Fruit fly (Drosophila melanogaster) whole organism: ENCODE results near the gene Gr64b.

Experiments used
- CG8478 ChIP-seq: fragments of >200 bp; optimal IDR thresholded peaks from 2 replicates; lab custom pipeline; 2018; ENCODE audit warnings: inconsistent platforms
- Dll ChIP-seq: fragments of >200 bp; optimal IDR thresholded peaks from 2 replicates; lab custom pipeline; 2017
- EcR ChIP-seq, 2 experiments: fragments of >200 bp; optimal IDR thresholded peaks; 2 replicates each; lab custom pipeline; 2017; ENCODE audit warnings: missing biosample characterization in 2 of 2, missing genetic modification characterization in 2 of 2, missing genetic modification reagents in 2 of 2
- pan ChIP-seq: fragments of >200 bp; optimal IDR thresholded peaks from 2 replicates; lab custom pipeline; 2017
- psq ChIP-seq: fragments of >200 bp; optimal IDR thresholded peaks from 2 replicates; lab custom pipeline; 2017
- usp ChIP-seq: fragments of >200 bp; optimal IDR thresholded peaks from 2 replicates; lab custom pipeline; 2017; ENCODE audit warnings: missing biosample characterization, missing genetic modification characterization, mixed read lengths

Gene Gr64b

DNA sequence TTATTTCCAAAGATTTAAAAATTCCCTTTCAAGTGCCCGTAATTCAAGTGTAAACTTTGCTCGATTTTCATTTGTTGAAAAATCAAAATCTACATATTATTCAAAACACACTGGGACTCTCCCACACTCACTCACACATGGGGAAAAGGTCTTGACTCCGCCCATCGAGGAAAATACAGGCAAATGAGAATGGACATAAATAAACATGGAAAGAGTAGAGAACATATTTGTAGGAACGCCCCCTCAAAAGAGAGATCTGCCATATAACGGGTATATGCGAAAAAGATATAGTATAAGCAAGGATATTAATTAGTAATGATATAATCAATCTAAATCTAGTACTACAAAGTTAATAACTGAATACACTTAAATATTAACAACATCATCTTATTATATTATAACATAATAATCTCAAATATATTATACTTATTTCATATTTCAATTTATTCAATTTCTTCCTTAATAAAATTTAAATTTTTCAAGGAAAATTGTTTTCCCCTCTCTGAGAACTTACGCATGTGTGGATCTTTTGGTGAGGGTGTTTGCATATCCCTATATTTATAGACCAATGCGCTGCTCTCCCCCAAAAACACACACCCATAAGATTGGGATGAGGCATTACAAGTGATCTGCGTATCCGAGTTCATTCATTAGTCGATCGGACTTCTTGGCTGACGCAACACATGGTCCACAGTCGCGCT, 10.0 kb upstream of the Gr64b start, which contains the start of gene FoxL1:
FoxL1 (plus strand) TSS at position 651 of the 701 bp plus-strand sequence.
- TF ChIP-seq pan (no peak), Dll (lab: Kevin White, UChicago) (no peak), psq (no peak), usp (GFP tag; lab: Kevin White, UChicago) (no peak), EcR (GFP tag; optimal IDR thresholded peaks at IDR 0.05; lab: Kevin White, UChicago) (no peak), CG8478 (no peak)

DNA sequence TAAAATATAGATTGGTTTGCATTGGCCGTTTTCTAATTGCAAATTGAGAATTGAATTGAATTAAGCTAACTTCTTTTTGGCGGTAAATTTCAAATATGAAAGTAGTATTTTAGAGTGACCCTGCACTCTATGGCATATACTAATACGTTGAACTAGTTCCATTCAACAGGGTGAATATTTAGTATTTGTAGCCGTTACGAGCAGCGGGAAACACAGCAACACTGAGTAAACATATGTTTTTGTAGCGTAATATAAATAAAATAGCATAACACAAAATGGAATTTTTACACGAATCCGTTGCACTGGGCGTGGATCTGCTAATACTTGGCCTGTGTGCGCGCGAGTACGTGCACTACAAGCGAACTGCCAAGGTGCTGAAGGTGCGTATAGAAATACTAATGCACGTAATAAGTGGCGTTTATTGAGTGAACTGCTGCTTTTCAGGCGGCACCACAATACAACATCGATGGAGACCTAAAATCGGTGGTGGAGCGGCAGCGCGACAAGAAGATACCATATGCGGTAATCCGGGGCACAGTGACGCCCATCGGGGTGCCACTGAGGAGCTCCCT, 7.1 kb upstream of the Gr64b start, which contains the start of gene Mul1:
Mul1 (plus strand) TSS at position 198 of the 572 bp plus-strand sequence.
- no peak for TF ChIP-seq EcR (GFP tag; optimal IDR thresholded peaks at IDR 0.05; lab: Kevin White, UChicago)
- no peak for TF ChIP-seq psq
- no peak for TF ChIP-seq Dll (lab: Kevin White, UChicago)
- TF ChIP-seq pan = no peak
- TF ChIP-seq usp (GFP tag; lab: Kevin White, UChicago) = no peak
- TF ChIP-seq CG8478 = no peak

DNA sequence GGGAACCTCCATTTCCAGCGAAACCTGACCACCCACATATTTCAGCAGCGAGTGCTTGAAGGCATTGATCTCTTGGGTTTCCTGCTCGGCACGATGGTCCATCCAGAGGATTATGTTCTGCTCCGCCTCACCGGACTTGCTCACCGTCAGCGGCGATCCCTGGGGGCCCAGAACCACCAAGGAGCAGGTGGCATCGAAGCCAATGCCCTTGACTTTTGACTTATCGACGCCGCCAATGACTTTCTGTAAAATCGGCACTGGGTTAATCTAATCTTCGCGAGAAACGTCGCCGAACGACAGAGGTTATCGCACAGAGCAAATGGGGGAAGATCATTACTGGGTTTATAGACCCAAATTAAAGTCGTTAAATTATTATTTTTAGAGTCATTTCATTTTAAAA, 3.9 kb upstream of the Gr64b start:
- TF ChIP-seq EcR (GFP tag; optimal IDR thresholded peaks at IDR 0.05; lab: Kevin White, UChicago) = no peak
- no peak for TF ChIP-seq Dll (lab: Kevin White, UChicago)
- TF ChIP-seq usp (GFP tag; lab: Kevin White, UChicago) = no peak
- TF ChIP-seq pan = no peak
- no peak for TF ChIP-seq psq
- no peak for TF ChIP-seq CG8478

DNA sequence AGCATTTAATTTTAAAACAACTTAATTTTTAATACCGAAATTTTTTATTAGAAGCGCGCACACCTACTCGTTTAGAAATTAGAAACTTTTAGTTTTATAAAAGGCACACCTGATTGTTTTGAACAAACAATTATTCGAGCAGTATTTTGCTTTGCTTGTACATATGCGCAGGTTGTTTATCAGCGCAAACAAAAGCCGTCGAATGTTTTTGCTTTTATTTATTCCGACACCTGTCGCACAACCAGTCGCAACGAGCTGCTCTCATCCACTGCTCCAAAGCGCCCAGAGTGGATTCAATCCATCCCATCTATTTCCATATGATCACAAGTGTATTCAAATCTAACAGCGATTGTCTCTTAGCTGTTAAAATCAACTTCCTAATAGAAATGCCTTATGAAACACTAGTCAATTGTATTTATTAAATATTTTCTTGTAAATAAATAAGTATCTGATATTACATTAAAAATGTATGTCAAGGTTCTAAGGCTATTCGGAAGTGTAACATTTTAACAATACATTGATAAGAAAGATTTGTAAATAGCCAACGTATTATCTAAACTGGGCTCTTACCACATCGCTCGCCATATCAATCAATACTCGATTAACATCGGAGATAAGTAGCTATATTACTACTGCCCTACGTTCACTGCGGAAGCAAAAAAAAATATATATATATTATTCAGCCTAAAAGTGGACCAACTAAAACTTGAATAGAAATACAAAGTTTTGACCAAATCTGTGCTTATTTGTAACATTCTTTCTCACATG, 2.5 kb upstream of the Gr64b start, which contains the start of gene CG11594:
CG11594 (minus strand) TSS at position 274 of the 768 bp plus-strand sequence.
- TF ChIP-seq pan (no peak), CG8478 (no peak), Dll (lab: Kevin White, UChicago) (no peak)

DNA sequence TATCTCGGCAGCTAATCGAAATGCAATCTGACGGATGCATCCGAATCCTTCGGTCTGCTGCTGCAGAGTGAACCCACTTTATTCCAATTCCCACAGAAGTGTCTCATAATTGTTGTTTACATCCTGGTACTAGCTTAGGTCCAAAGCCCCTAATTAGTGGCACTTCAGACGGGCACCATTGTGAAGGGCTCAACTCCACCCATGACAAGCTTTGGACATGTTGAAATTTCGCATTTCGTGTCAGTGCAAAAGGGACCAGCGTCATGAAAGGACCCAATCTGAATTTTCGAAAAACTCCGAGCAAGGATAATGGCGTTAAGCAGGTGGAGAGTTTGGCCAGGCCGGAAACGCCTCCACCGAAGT, 1.9 kb upstream of the Gr64b start, which contains the start of gene Gr64a:
Gr64a (plus strand) TSS at position 264 of the 363 bp plus-strand sequence.
- TF ChIP-seq CG8478 (no peak), pan (no peak), Dll (lab: Kevin White, UChicago) (no peak), psq (no peak), usp (GFP tag; lab: Kevin White, UChicago) (no peak), EcR (GFP tag; optimal IDR thresholded peaks at IDR 0.05; lab: Kevin White, UChicago) (no peak)

DNA sequence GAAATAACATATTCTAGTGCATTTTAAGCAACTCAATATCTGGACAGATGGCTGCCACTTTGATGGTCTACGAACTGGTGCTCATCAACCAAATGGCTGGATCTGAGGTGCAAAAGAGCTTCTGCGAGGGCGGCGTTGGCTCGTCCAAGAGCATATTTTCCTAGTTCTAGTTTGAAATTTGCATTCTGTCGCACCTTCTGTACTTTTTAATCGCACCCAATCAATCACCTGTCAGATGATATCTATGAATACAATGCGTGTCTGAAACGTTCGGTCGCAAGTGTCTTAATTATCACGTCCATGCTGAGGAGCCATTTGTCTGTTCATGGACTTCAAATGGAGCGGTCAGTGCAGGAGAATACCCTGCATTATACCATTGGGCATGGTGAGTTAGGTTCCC, 3.4 kb downstream of the Gr64b start, which contains the start of the genes Gr64d and Gr64e:
Gr64d (plus strand) TSS at position 301 of the 400 bp plus-strand sequence.
Gr64e (plus strand) TSS at position 380 of the 400 bp plus-strand sequence.
- TF ChIP-seq CG8478 = no peak
- TF ChIP-seq usp (GFP tag; lab: Kevin White, UChicago) = no peak
- no peak for TF ChIP-seq psq
- no peak for TF ChIP-seq Dll (lab: Kevin White, UChicago)
- TF ChIP-seq pan = no peak
- no peak for TF ChIP-seq EcR (GFP tag; optimal IDR thresholded peaks at IDR 0.05; lab: Kevin White, UChicago)

DNA sequence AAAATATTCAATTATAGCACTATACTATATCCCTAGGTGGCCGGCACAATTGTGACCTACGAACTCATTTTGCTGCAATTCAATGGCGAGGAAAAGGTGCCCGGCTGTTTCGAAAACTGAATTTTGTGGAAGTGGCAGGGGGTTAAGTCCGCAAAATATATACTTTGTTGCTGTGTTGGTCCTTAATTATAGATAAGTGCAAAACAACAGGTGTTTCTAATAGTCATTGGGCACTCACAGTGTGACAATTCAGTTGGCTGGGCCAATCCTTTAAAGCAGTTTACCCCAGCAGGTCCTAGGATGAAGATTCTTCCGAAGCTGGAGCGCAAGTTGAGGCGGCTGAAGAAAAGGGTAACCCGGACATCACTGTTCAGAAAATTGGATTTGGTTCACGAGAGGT, 7.1 kb downstream of the Gr64b start, which contains the start of gene Gr64f:
Gr64f (plus strand) TSS at position 301 of the 400 bp plus-strand sequence.
- TF ChIP-seq pan (no peak), Dll (lab: Kevin White, UChicago) (no peak), psq (no peak)

DNA sequence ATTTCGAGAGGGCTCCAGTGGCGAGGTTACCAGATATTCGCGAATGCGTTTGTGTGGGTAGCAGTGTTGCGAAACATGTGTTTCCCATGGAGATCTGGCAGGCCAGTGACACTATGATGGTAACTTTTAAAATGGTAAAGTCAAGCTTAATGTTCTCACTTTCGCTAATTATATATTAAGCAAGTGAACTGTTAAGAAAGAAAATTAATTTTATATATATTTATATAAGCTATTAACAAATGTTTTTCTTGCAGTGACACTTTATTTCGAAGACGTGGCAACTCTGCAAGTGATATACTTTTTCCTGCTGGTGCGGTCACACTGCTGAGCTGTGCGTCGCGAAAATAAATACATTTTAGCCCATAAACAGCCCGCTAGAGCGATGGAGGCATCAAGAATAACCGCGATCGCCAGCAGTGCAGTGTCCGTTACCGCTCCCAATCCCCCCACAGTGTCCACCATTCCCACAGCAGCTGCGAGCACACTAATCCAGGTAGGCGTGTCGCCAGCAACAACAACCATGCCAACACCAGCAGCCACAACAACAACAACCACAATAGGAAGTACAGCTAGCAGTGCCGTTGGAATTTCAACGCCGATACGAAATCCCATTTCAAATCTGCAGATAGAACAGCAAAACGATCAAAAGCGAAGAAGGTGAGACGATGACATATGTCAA, 12.0 kb downstream of the Gr64b start, which contains the start of the genes CG11593 and Rcd5:
CG11593 (minus strand) TSS at position 236 of the 679 bp plus-strand sequence.
Rcd5 (plus strand) TSS at position 283 of the 679 bp plus-strand sequence.
- no peak for TF ChIP-seq pan
- TF ChIP-seq usp (GFP tag; lab: Kevin White, UChicago) = no peak
- no peak for TF ChIP-seq psq

DNA sequence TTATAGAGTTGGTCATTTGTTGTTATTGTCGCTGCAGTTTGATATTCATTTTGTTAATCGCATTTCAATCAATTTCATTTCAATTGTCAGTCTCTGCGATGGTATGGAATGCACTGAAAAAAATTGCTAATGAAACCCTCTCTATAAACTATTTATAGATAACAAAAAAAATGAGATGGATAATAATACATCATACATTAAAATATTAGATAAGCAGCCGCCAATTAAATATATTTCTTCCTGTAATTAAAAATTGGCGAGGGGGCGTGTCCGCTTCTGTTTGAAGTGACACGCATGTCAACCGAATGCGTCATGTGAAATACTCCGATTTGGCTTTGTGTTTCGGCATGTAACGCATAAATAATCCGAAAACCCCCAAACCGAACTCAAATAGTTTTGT, 16.1 kb downstream of the Gr64b start:
- no peak for TF ChIP-seq CG8478
- no peak for TF ChIP-seq usp (GFP tag; lab: Kevin White, UChicago)

DNA sequence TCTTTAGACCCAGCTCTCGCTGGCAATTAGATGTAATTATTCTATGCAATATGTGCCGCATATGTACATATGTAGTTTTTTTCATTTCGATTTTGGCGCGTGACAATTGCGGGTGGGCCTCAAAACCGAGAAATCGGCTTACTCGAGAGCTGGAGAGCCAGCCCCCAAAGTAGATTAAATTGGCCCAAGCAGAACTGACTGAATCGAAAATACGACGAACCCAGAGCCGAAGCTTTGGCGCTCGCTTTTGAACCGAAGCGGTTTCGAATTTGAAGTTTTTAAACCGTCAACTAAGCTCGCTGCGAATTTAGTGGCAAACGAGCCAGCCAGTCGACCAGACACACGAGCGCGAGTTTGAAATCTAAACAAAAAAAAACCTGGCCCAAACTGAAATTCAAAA, 17.9 kb downstream of the Gr64b start, which contains the start of gene CG1136:
CG1136 (plus strand) TSS at position 308 of the 400 bp plus-strand sequence.
- TF ChIP-seq usp (GFP tag; lab: Kevin White, UChicago) (no peak), CG8478 (no peak), Dll (lab: Kevin White, UChicago) (no peak), pan (no peak), psq (no peak), EcR (GFP tag; optimal IDR thresholded peaks at IDR 0.05; lab: Kevin White, UChicago) (no peak)

DNA sequence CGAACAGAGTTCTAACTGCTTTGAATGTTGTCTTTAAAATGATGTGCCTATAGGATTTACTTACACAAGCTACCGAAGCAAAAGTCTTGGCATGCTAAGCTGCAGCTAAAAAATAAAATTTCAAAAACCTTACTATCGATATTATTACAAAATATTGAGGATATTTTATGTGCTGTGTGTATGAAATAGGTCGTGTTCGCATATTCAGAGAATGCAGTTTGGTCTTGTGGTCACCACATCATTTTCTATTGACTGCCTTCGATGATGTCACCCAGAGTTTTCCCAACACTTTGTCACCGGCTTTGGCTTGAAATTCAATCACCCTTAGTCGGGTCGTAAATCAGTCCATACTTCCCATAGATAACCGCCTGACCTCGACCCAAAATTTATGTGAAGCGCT, 19.2 kb downstream of the Gr64b start, which contains the start of gene Dpy-30L2:
Dpy-30L2 (minus strand) TSS at position 101 of the 400 bp plus-strand sequence.
- no peak for TF ChIP-seq EcR (GFP tag; optimal IDR thresholded peaks at IDR 0.05; lab: Kevin White, UChicago)

DNA sequence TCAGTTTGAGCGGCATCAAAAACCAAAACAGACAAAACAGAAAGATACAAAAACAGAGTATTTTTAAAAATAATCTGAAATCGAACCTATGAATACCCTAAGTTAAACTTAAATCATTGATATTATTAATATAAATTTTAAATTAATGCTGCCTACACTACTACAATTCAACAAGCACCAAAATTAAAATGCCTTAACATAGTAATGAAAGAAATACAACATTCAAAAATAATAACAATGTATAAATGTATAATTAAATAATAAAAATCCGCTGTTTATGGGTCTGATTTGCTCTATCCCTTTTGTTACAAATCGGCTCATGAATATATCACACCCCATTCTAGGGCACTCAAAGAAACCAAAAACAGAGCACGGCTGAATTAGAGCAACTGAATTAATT, 20.7 kb downstream of the Gr64b start:
- no peak for TF ChIP-seq usp (GFP tag; lab: Kevin White, UChicago)
- no peak for TF ChIP-seq pan
- no peak for TF ChIP-seq psq
